Worm (Caenorhabditis elegans) whole organism, young adult: ENCODE measurements around the gene T06E4.5.

Source experiments
- B0035.1 ChIP-seq: sonication (generic microtip); optimal IDR thresholded peaks from 2 replicates; lab custom pipeline; 2016; ENCODE audit warnings: missing genetic modification characterization, mild to moderate bottlenecking, missing compliant biosample characterization, missing genotype, missing genetic modification reagents
- atf-7 ChIP-seq: sonication (generic microtip); optimal IDR thresholded peaks from 2 replicates; lab custom pipeline; 2017; ENCODE audit warnings: mild to moderate bottlenecking, missing genetic modification characterization, missing compliant biosample characterization
- ceh-91 ChIP-seq: fragments of 200-800 bp; sonication (Bioruptor generic); IDR thresholded peaks from 2 replicates; pipeline ENCODE4 v1.3.6; 2022; ENCODE audit warnings: missing genetic modification reagents, missing genetic modification characterization, missing compliant biosample characterization
- hlh-26 ChIP-seq: fragments of 200-800 bp; sonication (Bioruptor generic); conservative IDR thresholded peaks from 2 replicates; pipeline ENCODE4 v1.3.6; 2022; ENCODE audit warnings: missing genetic modification reagents, missing genetic modification characterization, missing compliant biosample characterization

ce11 chrV:9666394-9666793 is 35.4 kb downstream of the T06E4.5 start, which contains the start of gene ZK287.1:
- TF ChIP-seq B0035.1 (tag; lab: Kevin White, UChicago) (no peak), hlh-26 (GFP tag; lab: Robert Waterston, UW) (no peak), ceh-91 (GFP tag; lab: Robert Waterston, UW) (no peak), atf-7 (tag; lab: Kevin White, UChicago) (no peak)
